Worm (Caenorhabditis elegans) whole organism, early embryonic: ENCODE results near the gene vha-14.

ENCODE experiments used
- B0310.2 ChIP-seq: sonication (generic microtip); optimal IDR thresholded peaks from 2 replicates; lab custom pipeline; 2016; ENCODE audit warnings: mild to moderate bottlenecking, missing genetic modification characterization, missing compliant biosample characterization
- F13C5.2 ChIP-seq: sonication (generic microtip); optimal IDR thresholded peaks from 2 replicates; lab custom pipeline; 2017; ENCODE audit warnings: mild to moderate bottlenecking, missing genetic modification characterization, inconsistent platforms, missing compliant biosample characterization
- aly-1 ChIP-seq: sonication (generic microtip); optimal IDR thresholded peaks from 2 replicates; lab custom pipeline; 2016; ENCODE audit warnings: missing genetic modification characterization, missing compliant biosample characterization
- ama-1 ChIP-seq: fragments of 150-350 bp; optimal IDR thresholded peaks from 2 replicates; lab custom pipeline; 2014
- ceh-13 ChIP-seq: fragments of 200-800 bp; sonication (Bioruptor generic); optimal IDR thresholded peaks from 2 replicates; lab custom pipeline; 2018; ENCODE audit warnings: mild to moderate bottlenecking, missing genetic modification characterization, missing compliant biosample characterization
- ceh-36 ChIP-seq: sonication (generic microtip); optimal IDR thresholded peaks from 2 replicates; lab custom pipeline; 2016; ENCODE audit warnings: missing genetic modification characterization, inconsistent platforms, missing compliant biosample characterization
- flt-1 ChIP-seq: fragments of 200-800 bp; sonication (Bioruptor generic); IDR thresholded peaks from 2 replicates; pipeline ENCODE4 v1.3.6; 2022; ENCODE audit warnings: missing genetic modification characterization, missing compliant biosample characterization
- hmbx-1 ChIP-seq: sonication (generic microtip); optimal IDR thresholded peaks from 2 replicates; lab custom pipeline; 2016; ENCODE audit warnings: mild to moderate bottlenecking, missing genetic modification characterization, missing compliant biosample characterization
- hmg-4 ChIP-seq: fragments of 200-800 bp; sonication (Bioruptor generic); optimal IDR thresholded peaks from 2 replicates; lab custom pipeline; 2018; ENCODE audit warnings: mild to moderate bottlenecking, missing genetic modification characterization, missing compliant biosample characterization
- hnd-1 ChIP-seq: sonication (generic microtip); optimal IDR thresholded peaks from 2 replicates; lab custom pipeline; 2016; ENCODE audit warnings: missing genetic modification characterization, missing compliant biosample characterization
- sea-1 ChIP-seq: fragments of 200-800 bp; sonication (Bioruptor generic); conservative IDR thresholded peaks from 2 replicates; pipeline ENCODE4 v1.3.6; 2022; ENCODE audit warnings: missing genetic modification characterization, missing compliant biosample characterization
- tbx-11 ChIP-seq: fragments of 200-800 bp; sonication (Bioruptor generic); IDR thresholded peaks from 2 replicates; pipeline ENCODE4 v1.3.6; 2022; ENCODE audit warnings: missing genetic modification characterization, missing compliant biosample characterization

ce11 chrIII:9556300-9556699, 48.4 kb downstream of the vha-14 start, which contains the start of gene ZK1098.11:
- no peak for TF ChIP-seq flt-1
- no peak for TF ChIP-seq ceh-36
- no peak for TF ChIP-seq hmbx-1
- TF ChIP-seq hmg-4 (GFP tag; lab: Kevin White, UChicago) = no peak
- TF ChIP-seq aly-1 (tag; lab: Kevin White, UChicago) = no peak
- TF ChIP-seq ama-1 (lab: Kevin White, UChicago) = no peak
- TF ChIP-seq hnd-1 (tag; lab: Kevin White, UChicago) = no peak
- TF ChIP-seq tbx-11 (GFP tag; lab: Robert Waterston, UW) = no peak
- no peak for TF ChIP-seq F13C5.2
- no peak for TF ChIP-seq sea-1 (GFP tag; lab: Robert Waterston, UW)
- no peak for TF ChIP-seq B0310.2
- TF ChIP-seq ceh-13 (GFP tag; lab: Kevin White, UChicago) = no peak
